Worm (Caenorhabditis elegans): Measurements from ENCODE around the gene ZC190.10.
A peak's percentile ranks its signal among the peaks of the same experiment; 100 is the strongest.

Gene ZC190.10

ce11 chrV:8665765-8666164, 30.4 kb downstream of the ZC190.10 start, which contains the start of gene ZC190.4:
Gene ZC190.4 (plus strand): TSS chrV:8666065.
- no peak for TF ChIP-seq lsy-2 (tag; optimal IDR thresholded peaks at IDR 0.05)
- TF ChIP-seq lin-11 (tag; optimal IDR thresholded peaks at IDR 0.05), result no peak

- TF ChIP-seq mbf-1 (tag; optimal IDR thresholded peaks at IDR 0.05) (no peak), nhr-237 (tag; optimal IDR thresholded peaks at IDR 0.05) (no peak), nhr-11 (tag; optimal IDR thresholded peaks at IDR 0.05) (no peak), ama-1 (optimal IDR thresholded peaks at IDR 0.05) (no peak), nhr-12 (tag; optimal IDR thresholded peaks at IDR 0.05) (no peak), lin-11 (tag; optimal IDR thresholded peaks at IDR 0.05) (no peak), nhr-23 (tag; optimal IDR thresholded peaks at IDR 0.05) (no peak), elt-1 (tag; optimal IDR thresholded peaks at IDR 0.05) (no peak), fos-1 (tag; optimal IDR thresholded peaks at IDR 0.05) (no peak), nhr-10 (tag; optimal IDR thresholded peaks at IDR 0.05) (no peak), unc-55 (GFP tag; optimal IDR thresholded peaks at IDR 0.05) (peak; percentile 40), sma-9 (GFP tag; optimal IDR thresholded peaks at IDR 0.05) (peak; percentile 43), sma-9 (tag; optimal IDR thresholded peaks at IDR 0.05) (no peak), lin-39 (tag; optimal IDR thresholded peaks at IDR 0.05) (no peak), nhr-25 (tag; optimal IDR thresholded peaks at IDR 0.05) (no peak), ceh-16 (tag; optimal IDR thresholded peaks at IDR 0.05) (no peak), nhr-21 (tag; optimal IDR thresholded peaks at IDR 0.05) (no peak), aly-2 (tag; optimal IDR thresholded peaks at IDR 0.05) (no peak), ZK546.5 (tag; optimal IDR thresholded peaks at IDR 0.05) (no peak), F13H6.1 (tag; optimal IDR thresholded peaks at IDR 0.05) (peak; percentile 57), lsy-2 (tag; optimal IDR thresholded peaks at IDR 0.05) (peak in 1 of 2 experiments; percentile 29), nhr-6 (tag; optimal IDR thresholded peaks at IDR 0.05) (no peak), mdl-1 (tag; optimal IDR thresholded peaks at IDR 0.05) (no peak), alr-1 (tag; optimal IDR thresholded peaks at IDR 0.05) (no peak), gmeb-1 (tag; optimal IDR thresholded peaks at IDR 0.05) (no peak), unc-62 (GFP tag; optimal IDR thresholded peaks at IDR 0.05) (no peak), snpc-4 (tag; optimal IDR thresholded peaks at IDR 0.05) (peak; percentile 6), ztf-1 (GFP tag; conservative IDR thresholded peaks at IDR 0.05) (no peak), nhr-129 (tag; optimal IDR thresholded peaks at IDR 0.05) (peak; percentile 40), egl-27 (tag; optimal IDR thresholded peaks at IDR 0.05) (no peak), elt-3 (tag; optimal IDR thresholded peaks at IDR 0.05) (no peak), lin-13 (GFP tag; optimal IDR thresholded peaks at IDR 0.05) (no peak), ztf-4 (tag; optimal IDR thresholded peaks at IDR 0.05) (no peak), ceh-82 (tag; optimal IDR thresholded peaks at IDR 0.05) (no peak), sem-4 (tag; optimal IDR thresholded peaks at IDR 0.05) (peak; percentile 36), crh-2 (tag; optimal IDR thresholded peaks at IDR 0.05) (no peak), C34F6.9 (tag; optimal IDR thresholded peaks at IDR 0.05) (peak; percentile 51), Y55F3AM.14 (GFP tag; optimal IDR thresholded peaks at IDR 0.05) (peak; percentile 43), ztf-11 (tag; optimal IDR thresholded peaks at IDR 0.05) (no peak), unc-39 (tag; optimal IDR thresholded peaks at IDR 0.05) (no peak), nhr-77 (tag; optimal IDR thresholded peaks at IDR 0.05) (no peak), skn-1 (tag; optimal IDR thresholded peaks at IDR 0.05) (no peak), mab-5 (tag; optimal IDR thresholded peaks at IDR 0.05) (no peak), zag-1 (tag; optimal IDR thresholded peaks at IDR 0.05) (peak; percentile 80), peb-1 (tag; optimal IDR thresholded peaks at IDR 0.05) (no peak), blmp-1 (tag; optimal IDR thresholded peaks at IDR 0.05; ENCODE audit: insufficient read depth) (no peak), R02D3.7 (tag; optimal IDR thresholded peaks at IDR 0.05) (no peak), sma-3 (GFP tag; optimal IDR thresholded peaks at IDR 0.05) (no peak), dmd-4 (tag; optimal IDR thresholded peaks at IDR 0.05) (no peak)
Observed at ce11 chrV:8663023-8663422, 33.1 kb downstream of the ZC190.10 start.
